Fruit fly (Drosophila melanogaster) whole organism, embryonic: Measurements from ENCODE around the gene Gga.

Experiments used
- B-H1 ChIP-seq: fragments of 200-800 bp; sonication (Bioruptor generic); IDR thresholded peaks from 3 replicates; pipeline ENCODE4 v1.3.6; 2022; ENCODE audit warnings: missing biosample characterization, missing genetic modification characterization
- BEAF-32 ChIP-seq: fragments of 200-800 bp; sonication (Bioruptor generic); optimal IDR thresholded peaks from 3 replicates; lab custom pipeline; 2017; ENCODE audit warnings: missing biosample characterization, missing genetic modification characterization, mild to moderate bottlenecking, moderate library complexity, missing genetic modification reagents
- C15 ChIP-seq: fragments of 200-800 bp; sonication (Bioruptor generic); IDR thresholded peaks from 3 replicates; pipeline ENCODE4 v1.3.6; 2022; ENCODE audit warnings: missing biosample characterization, missing genetic modification characterization
- CG1024 ChIP-seq: fragments of 200-800 bp; sonication (Bioruptor generic); IDR thresholded peaks from 2 replicates; pipeline ENCODE4 v1.3.6; 2022; ENCODE audit warnings: missing biosample characterization, missing genetic modification characterization
- CG10321 ChIP-seq: fragments of 200-800 bp; sonication (Bioruptor generic); IDR thresholded peaks from 2 replicates; pipeline ENCODE4 v1.3.6; 2022; ENCODE audit warnings: missing biosample characterization, missing genetic modification characterization
- CG11085 ChIP-seq: fragments of 200-800 bp; sonication (Bioruptor generic); IDR thresholded peaks from 2 replicates; pipeline ENCODE4 v1.3.6; 2022; ENCODE audit warnings: missing biosample characterization, missing genetic modification characterization
- CG1233 ChIP-seq: fragments of 200-800 bp; sonication (Bioruptor generic); optimal IDR thresholded peaks from 4 replicates; lab custom pipeline; 2018; ENCODE audit warnings: missing biosample characterization, mild to moderate bottlenecking, missing genetic modification characterization
- CG12744 ChIP-seq: fragments of 200-800 bp; sonication (Bioruptor generic); optimal IDR thresholded peaks from 2 replicates; lab custom pipeline; 2016; ENCODE audit warnings: missing biosample characterization, missing genetic modification characterization
- CG12769 ChIP-seq: fragments of 200-800 bp; sonication (Bioruptor generic); optimal IDR thresholded peaks from 2 replicates; lab custom pipeline; 2019; ENCODE audit warnings: missing biosample characterization, mild to moderate bottlenecking, missing genetic modification characterization, moderate library complexity
- CG14014 ChIP-seq: fragments of 200-800 bp; sonication (Bioruptor generic); IDR thresholded peaks from 2 replicates; pipeline ENCODE4 v1.3.6; 2022; ENCODE audit warnings: missing biosample characterization, missing genetic modification characterization
- CG15514 ChIP-seq: fragments of 200-800 bp; sonication (Bioruptor generic); optimal IDR thresholded peaks from 3 replicates; lab custom pipeline; 2017; ENCODE audit warnings: missing biosample characterization, missing genetic modification characterization, mild to moderate bottlenecking, moderate library complexity, missing genetic modification reagents
- CG1603 ChIP-seq: fragments of 200-800 bp; sonication (Bioruptor generic); optimal IDR thresholded peaks from 2 replicates; lab custom pipeline; 2019; ENCODE audit warnings: missing biosample characterization, mild to moderate bottlenecking, missing genetic modification characterization, moderate library complexity
- CG16813 ChIP-seq: fragments of 200-800 bp; sonication (Bioruptor generic); IDR thresholded peaks from 3 replicates; pipeline ENCODE4 v1.3.6; 2022; ENCODE audit warnings: missing biosample characterization, missing genetic modification characterization; ENCODE audit not compliant: partially characterized antibody
- CG16863 ChIP-seq: fragments of 200-800 bp; sonication (Bioruptor generic); optimal IDR thresholded peaks from 3 replicates; lab custom pipeline; 2016; ENCODE audit warnings: missing biosample characterization, missing genetic modification characterization
- CG17612 ChIP-seq: fragments of 200-800 bp; sonication (Bioruptor generic); IDR thresholded peaks from 2 replicates; pipeline ENCODE4 v1.3.6; 2022; ENCODE audit warnings: missing biosample characterization, missing genetic modification characterization
- CG31224 ChIP-seq: fragments of 200-800 bp; sonication (Bioruptor generic); IDR thresholded peaks from 2 replicates; pipeline ENCODE4 v1.3.6; 2022; ENCODE audit warnings: missing biosample characterization, missing genetic modification characterization
- CG31365 ChIP-seq: fragments of 200-800 bp; sonication (Bioruptor generic); optimal IDR thresholded peaks from 2 replicates; lab custom pipeline; 2018; ENCODE audit warnings: missing biosample characterization, mild to moderate bottlenecking, missing genetic modification characterization
- CG4282 ChIP-seq: fragments of 200-800 bp; sonication (Bioruptor generic); optimal IDR thresholded peaks from 2 replicates; lab custom pipeline; 2016; ENCODE audit warnings: missing biosample characterization, missing genetic modification characterization
- CG4730 ChIP-seq: fragments of 200-800 bp; sonication (Bioruptor generic); IDR thresholded peaks from 2 replicates; pipeline ENCODE4 v1.3.6; 2022; ENCODE audit warnings: missing biosample characterization, missing genetic modification characterization
- CG8281 ChIP-seq: fragments of 200-800 bp; sonication (Bioruptor generic); optimal IDR thresholded peaks from 2 replicates; lab custom pipeline; 2018; ENCODE audit warnings: missing biosample characterization, mild to moderate bottlenecking, missing genetic modification characterization, moderate library complexity
- CG8388 ChIP-seq: fragments of 200-800 bp; sonication (Bioruptor generic); optimal IDR thresholded peaks from 2 replicates; lab custom pipeline; 2019; ENCODE audit warnings: missing biosample characterization, mild to moderate bottlenecking, missing genetic modification characterization, moderate library complexity
- Fer2 ChIP-seq: fragments of 200-800 bp; sonication (Bioruptor generic); optimal IDR thresholded peaks from 2 replicates; lab custom pipeline; 2018; ENCODE audit warnings: missing biosample characterization, mild to moderate bottlenecking, missing genetic modification characterization, moderate library complexity
- Kr ChIP-seq: fragments of 200-800 bp; sonication (Bioruptor generic); optimal IDR thresholded peaks from 2 replicates; lab custom pipeline; 2017; ENCODE audit warnings: missing biosample characterization, mild to moderate bottlenecking, missing genetic modification characterization
- MESR4 ChIP-seq: fragments of 200-800 bp; sonication (Bioruptor generic); optimal IDR thresholded peaks from 2 replicates; lab custom pipeline; 2018; ENCODE audit warnings: missing biosample characterization, mild to moderate bottlenecking, missing genetic modification characterization, moderate library complexity
- Pdp1 ChIP-seq, 2 experiments: fragments of 200-800 bp; sonication (Bioruptor generic); optimal IDR thresholded peaks; 3 replicates each; lab custom pipeline; 2016; ENCODE audit warnings: missing biosample characterization in 2 of 2, missing genetic modification characterization in 2 of 2, mild to moderate bottlenecking in 1 of 2, moderate library complexity in 1 of 2
- Rx ChIP-seq: fragments of 200-800 bp; sonication (Bioruptor generic); IDR thresholded peaks from 2 replicates; pipeline ENCODE4 v1.3.6; 2022; ENCODE audit warnings: missing biosample characterization, missing genetic modification characterization
- Sox100B ChIP-seq: fragments of 200-800 bp; sonication (Bioruptor generic); optimal IDR thresholded peaks from 3 replicates; lab custom pipeline; 2018; ENCODE audit warnings: missing biosample characterization, mild to moderate bottlenecking, missing genetic modification characterization
- bcd ChIP-seq: fragments of 200-800 bp; sonication (Bioruptor generic); optimal IDR thresholded peaks from 2 replicates; lab custom pipeline; 2017; ENCODE audit warnings: missing biosample characterization, mild to moderate bottlenecking, missing genetic modification characterization
- cato ChIP-seq: fragments of 200-800 bp; sonication (Bioruptor generic); optimal IDR thresholded peaks from 2 replicates; lab custom pipeline; 2016; ENCODE audit warnings: missing biosample characterization, missing genetic modification characterization, borderline replicate concordance
- chm ChIP-seq: fragments of 200-800 bp; sonication (Bioruptor generic); IDR thresholded peaks from 2 replicates; pipeline ENCODE4 v1.3.6; 2022; ENCODE audit warnings: missing biosample characterization, missing genetic modification characterization
- chn ChIP-seq: fragments of 200-800 bp; sonication (Bioruptor generic); optimal IDR thresholded peaks from 2 replicates; lab custom pipeline; 2016; ENCODE audit warnings: missing biosample characterization, missing genetic modification characterization
- dmrt99B ChIP-seq: fragments of 200-800 bp; sonication (Bioruptor generic); optimal IDR thresholded peaks from 2 replicates; lab custom pipeline; 2018; ENCODE audit warnings: missing biosample characterization, mild to moderate bottlenecking, missing genetic modification characterization, moderate library complexity
- fd3F ChIP-seq: fragments of 200-800 bp; sonication (Bioruptor generic); optimal IDR thresholded peaks from 2 replicates; lab custom pipeline; 2018; ENCODE audit warnings: missing biosample characterization, mild to moderate bottlenecking, missing genetic modification characterization, moderate library complexity
- fd64A ChIP-seq: fragments of 200-800 bp; sonication (Bioruptor generic); optimal IDR thresholded peaks from 3 replicates; lab custom pipeline; 2018; ENCODE audit warnings: missing biosample characterization, mild to moderate bottlenecking, missing genetic modification characterization
- gcm2 ChIP-seq: fragments of 200-800 bp; sonication (Bioruptor generic); optimal IDR thresholded peaks from 2 replicates; lab custom pipeline; 2016; ENCODE audit warnings: missing biosample characterization, missing genetic modification characterization
- grau ChIP-seq: fragments of 200-800 bp; optimal IDR thresholded peaks from 3 replicates; lab custom pipeline; 2019; ENCODE audit warnings: missing biosample characterization, mild to moderate bottlenecking, missing genetic modification characterization, moderate library complexity
- hbn ChIP-seq: fragments of 200-800 bp; sonication (Bioruptor generic); IDR thresholded peaks from 2 replicates; pipeline ENCODE4 v1.3.6; 2022; ENCODE audit warnings: missing biosample characterization, missing genetic modification characterization; ENCODE audit not compliant: partially characterized antibody
- nerfin-2 ChIP-seq: fragments of 200-800 bp; sonication (Bioruptor generic); IDR thresholded peaks from 2 replicates; pipeline ENCODE4 v1.3.6; 2022; ENCODE audit warnings: missing biosample characterization, missing genetic modification characterization; ENCODE audit not compliant: partially characterized antibody
- nmo ChIP-seq: fragments of 200-800 bp; sonication (Bioruptor generic); optimal IDR thresholded peaks from 2 replicates; lab custom pipeline; 2018; ENCODE audit warnings: missing biosample characterization, mild to moderate bottlenecking, missing genetic modification characterization, moderate library complexity
- phol ChIP-seq: fragments of 200-800 bp; sonication (Bioruptor generic); optimal IDR thresholded peaks from 3 replicates; lab custom pipeline; 2018; ENCODE audit warnings: missing biosample characterization, mild to moderate bottlenecking, missing genetic modification characterization, moderate library complexity
- pnt ChIP-seq: fragments of 200-800 bp; sonication (Bioruptor generic); optimal IDR thresholded peaks from 3 replicates; lab custom pipeline; 2016; ENCODE audit warnings: missing biosample characterization, missing genetic modification characterization
- psq ChIP-seq: fragments of 200-800 bp; sonication (Bioruptor generic); optimal IDR thresholded peaks from 2 replicates; lab custom pipeline; 2017; ENCODE audit warnings: missing biosample characterization, missing genetic modification characterization
- sr ChIP-seq: fragments of 200-800 bp; sonication (Bioruptor generic); IDR thresholded peaks from 3 replicates; pipeline ENCODE4 v1.3.6; 2022; ENCODE audit warnings: missing biosample characterization, missing genetic modification characterization
- ssp ChIP-seq: fragments of 200-800 bp; sonication (Bioruptor generic); IDR thresholded peaks from 2 replicates; pipeline ENCODE4 v1.3.6; 2022; ENCODE audit warnings: missing biosample characterization, missing genetic modification characterization
- tio ChIP-seq: fragments of 200-800 bp; sonication (Bioruptor generic); optimal IDR thresholded peaks from 2 replicates; lab custom pipeline; 2017; ENCODE audit warnings: missing biosample characterization, missing genetic modification characterization, inconsistent platforms
- unc-4 ChIP-seq: fragments of 200-800 bp; sonication (Bioruptor generic); IDR thresholded peaks from 2 replicates; pipeline ENCODE4 v1.3.6; 2022; ENCODE audit warnings: missing biosample characterization, missing genetic modification characterization; ENCODE audit not compliant: partially characterized antibody
- vfl ChIP-seq: fragments of 200-800 bp; sonication (Bioruptor generic); optimal IDR thresholded peaks from 2 replicates; lab custom pipeline; 2016; ENCODE audit warnings: missing biosample characterization, missing genetic modification characterization
- zf30C ChIP-seq: fragments of 200-800 bp; sonication (Bioruptor generic); optimal IDR thresholded peaks from 3 replicates; lab custom pipeline; 2018; ENCODE audit warnings: missing biosample characterization, mild to moderate bottlenecking, missing genetic modification characterization

Gene Gga

dm6 chrX:9553545-9554320 lies 47.1 kb upstream of the Gga start (continued):
- TF ChIP-seq cato (GFP tag; lab: Kevin White, UChicago): peak; percentile 64
- TF ChIP-seq CG11085 (GFP tag; lab: Robert Waterston, UW): peak; percentile 55; the same call in 1 of the 2 replicates
- peak; percentile 78 for TF ChIP-seq gcm2 (GFP tag; lab: Kevin White, UChicago)
- peak; percentile 84 for TF ChIP-seq tio (GFP tag; lab: Kevin White, UChicago)
- peak; percentile 55; the same call in 1 of the 2 replicates for TF ChIP-seq CG1024
- TF ChIP-seq CG10321 (GFP tag; lab: Robert Waterston, UW): peak; percentile 46; the same call in 1 of the 2 replicates
- peak; percentile 37; the same call in 1 of the 3 replicates for TF ChIP-seq sr (GFP tag; lab: Robert Waterston, UW)
- peak; percentile 66 for TF ChIP-seq Fer2 (tag; lab: Kevin White, UChicago)
- TF ChIP-seq nerfin-2 (GFP tag; lab: Robert Waterston, UW): no peak
- TF ChIP-seq vfl (GFP tag; lab: Kevin White, UChicago): peak; percentile 88
- peak; percentile 83 for TF ChIP-seq CG17612 (GFP tag; lab: Robert Waterston, UW)
- peak; percentile 78; the same call in 2 of the 3 replicates for TF ChIP-seq B-H1
- TF ChIP-seq CG8388 (GFP tag; lab: Kevin White, UChicago): peak; percentile 87
- peak; percentile 63 for TF ChIP-seq CG12744 (GFP tag; lab: Kevin White, UChicago)
- peak; percentile 59 for TF ChIP-seq psq
- TF ChIP-seq zf30C (GFP tag; lab: Kevin White, UChicago): peak; percentile 9
- TF ChIP-seq pnt (GFP tag; lab: Kevin White, UChicago): peak; percentile 51
- TF ChIP-seq BEAF-32: peak; percentile 20
- TF ChIP-seq fd3F (GFP tag; lab: Kevin White, UChicago): peak; percentile 82
- TF ChIP-seq CG8281 (tag; lab: Kevin White, UChicago): peak; percentile 43
- peak; percentile 41; the same call in 1 of the 3 replicates for TF ChIP-seq CG16813
- TF ChIP-seq CG1233 (GFP tag; lab: Kevin White, UChicago): peak; percentile 69
- TF ChIP-seq CG12769 (tag; lab: Kevin White, UChicago): peak; percentile 91
- TF ChIP-seq grau (tag; lab: Kevin White, UChicago): peak; percentile 89
- peak; percentile 74 for TF ChIP-seq Sox100B
- TF ChIP-seq ssp: peak; percentile 73
- peak; percentile 76 for TF ChIP-seq chm (GFP tag; lab: Robert Waterston, UW)
- peak; percentile 75; the same call in 1 of the 3 replicates for TF ChIP-seq C15
- peak; percentile 34 for TF ChIP-seq CG4282 (GFP tag; lab: Kevin White, UChicago)
- peak; percentile 82 for TF ChIP-seq CG15514 (GFP tag; lab: Kevin White, UChicago)
- peak; percentile 48 for TF ChIP-seq CG31365
- TF ChIP-seq Pdp1 (GFP tag; optimal IDR thresholded peaks at IDR 0.05; lab: Kevin White, UChicago): peak; percentile 58 to 71
- peak; percentile 90 for TF ChIP-seq CG1603 (tag; lab: Kevin White, UChicago)
- peak; percentile 87 for TF ChIP-seq nmo (GFP tag; lab: Kevin White, UChicago)
- TF ChIP-seq CG4730 (GFP tag; lab: Robert Waterston, UW): peak; percentile 74
- TF ChIP-seq phol (tag; lab: Kevin White, UChicago): peak; percentile 92
- peak; percentile 69 for TF ChIP-seq CG31224 (GFP tag; lab: Robert Waterston, UW)
- TF ChIP-seq CG14014: peak; percentile 89
- peak; percentile 71 for TF ChIP-seq Rx
- 0 out of 2 replicates have a peak, but pooled peaks have one; percentile 19 for TF ChIP-seq unc-4 (GFP tag; lab: Robert Waterston, UW)
- TF ChIP-seq fd64A: peak; percentile 68
- TF ChIP-seq CG16863 (GFP tag; lab: Kevin White, UChicago): peak; percentile 55
- TF ChIP-seq bcd (GFP tag; lab: Kevin White, UChicago): peak; percentile 88
- TF ChIP-seq hbn (GFP tag; lab: Robert Waterston, UW): no peak
- peak; percentile 88 for TF ChIP-seq dmrt99B
- no peak for TF ChIP-seq Kr (GFP tag; lab: Kevin White, UChicago)
- TF ChIP-seq chn (GFP tag; lab: Kevin White, UChicago): peak; percentile 81
- TF ChIP-seq MESR4 (GFP tag; lab: Kevin White, UChicago): peak; percentile 93
